Worm (Caenorhabditis elegans) whole organism, midembryonic: Measurements from ENCODE around the gene F54F2.6.

Experiments
- T22C8.4 ChIP-seq: fragments of 200-800 bp; sonication (Bioruptor generic); IDR thresholded peaks from 2 replicates; pipeline ENCODE4 v1.3.6; 2022; ENCODE audit warnings: missing genetic modification characterization, missing compliant biosample characterization
- cog-1 ChIP-seq: sonication (generic microtip); optimal IDR thresholded peaks from 2 replicates; lab custom pipeline; 2016; ENCODE audit warnings: missing genetic modification characterization, missing compliant biosample characterization
- flt-1 ChIP-seq: fragments of 200-800 bp; sonication (Bioruptor generic); IDR thresholded peaks from 2 replicates; pipeline ENCODE4 v1.3.6; 2022; ENCODE audit warnings: missing genetic modification characterization, missing compliant biosample characterization
- klf-2 ChIP-seq: fragments of 200-800 bp; sonication (Bioruptor generic); conservative IDR thresholded peaks from 2 replicates; pipeline ENCODE4 v1.3.6; 2022; ENCODE audit warnings: missing genetic modification reagents, missing genetic modification characterization, missing compliant biosample characterization
- med-1 ChIP-seq: sonication (generic microtip); optimal IDR thresholded peaks from 2 replicates; lab custom pipeline; 2017; ENCODE audit warnings: missing genetic modification characterization, mild to moderate bottlenecking, missing compliant biosample characterization, antibody characterized with exemption, missing genetic modification reagents; ENCODE audit not compliant: insufficient read depth
- ref-1 ChIP-seq: fragments of 200-800 bp; sonication (Bioruptor generic); conservative IDR thresholded peaks from 2 replicates; pipeline ENCODE4 v1.3.6; 2022; ENCODE audit warnings: missing genetic modification reagents, missing genetic modification characterization, missing compliant biosample characterization
- tab-1 ChIP-seq: fragments of 200-800 bp; sonication (Bioruptor generic); IDR thresholded peaks from 2 replicates; pipeline ENCODE4 v1.3.6; 2022; ENCODE audit warnings: missing genetic modification characterization, missing compliant biosample characterization
- ztf-23 ChIP-seq: fragments of 200-800 bp; sonication (Bioruptor generic); IDR thresholded peaks from 2 replicates; pipeline ENCODE4 v1.3.6; 2022; ENCODE audit warnings: missing genetic modification reagents, missing genetic modification characterization, missing compliant biosample characterization
- ztf-29 ChIP-seq: fragments of 200-800 bp; sonication (Bioruptor generic); IDR thresholded peaks from 2 replicates; pipeline ENCODE4 v1.3.6; 2022; ENCODE audit warnings: missing genetic modification reagents, missing genetic modification characterization, missing compliant biosample characterization

DNA sequence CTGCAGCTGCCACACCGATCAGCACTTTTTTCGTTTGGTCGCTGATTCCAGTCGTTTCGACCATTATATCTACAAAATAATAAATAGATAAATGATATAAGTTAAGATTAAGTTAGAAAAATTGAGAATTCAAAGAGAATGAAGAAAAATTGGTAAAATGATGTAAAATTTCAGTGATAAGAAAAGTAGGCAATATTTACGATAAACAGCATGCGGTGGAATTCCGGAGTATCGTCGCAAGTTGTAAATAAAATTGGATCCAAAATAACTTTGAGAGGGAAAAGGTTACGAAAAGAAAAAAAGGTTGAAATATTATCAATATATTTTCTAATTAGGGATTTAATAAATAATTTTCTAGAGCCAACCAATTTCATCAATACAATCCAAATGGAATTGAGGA is 45.8 kb downstream of the F54F2.6 start, which contains the start of gene tomm-70:
- TF ChIP-seq tab-1 (no peak), flt-1 (GFP tag; lab: Robert Waterston, UW) (no peak), med-1 (no peak), T22C8.4 (GFP tag; lab: Robert Waterston, UW) (no peak), cog-1 (tag; lab: Kevin White, UChicago) (no peak), ref-1 (GFP tag; lab: Robert Waterston, UW) (no peak), ztf-29 (GFP tag; lab: Robert Waterston, UW) (no peak), ztf-23 (GFP tag; lab: Robert Waterston, UW) (no peak), klf-2 (no peak)
